Fruit fly (Drosophila melanogaster) whole organism, embryonic: Measurements from ENCODE around the gene Mon1.
A peak's percentile ranks its signal among the peaks of the same experiment; 100 is the strongest.

Experiments
- Asciz ChIP-seq: fragments of 200-800 bp; sonication (Bioruptor generic); optimal IDR thresholded peaks from 2 replicates; lab custom pipeline; 2017; ENCODE audit warnings: missing biosample characterization, mild to moderate bottlenecking, missing genetic modification characterization, missing genetic modification reagents
- B-H1 ChIP-seq: fragments of 200-800 bp; sonication (Bioruptor generic); IDR thresholded peaks from 3 replicates; pipeline ENCODE4 v1.3.6; 2022; ENCODE audit warnings: missing biosample characterization, missing genetic modification characterization
- BEAF-32 ChIP-seq: fragments of 200-800 bp; sonication (Bioruptor generic); optimal IDR thresholded peaks from 3 replicates; lab custom pipeline; 2017; ENCODE audit warnings: missing biosample characterization, missing genetic modification characterization, mild to moderate bottlenecking, moderate library complexity, missing genetic modification reagents
- CG10959 ChIP-seq: fragments of 200-800 bp; sonication (Bioruptor generic); IDR thresholded peaks from 2 replicates; pipeline ENCODE4 v1.3.6; 2022; ENCODE audit warnings: missing biosample characterization, missing genetic modification characterization
- CG12071 ChIP-seq: fragments of 200-800 bp; sonication (Bioruptor generic); optimal IDR thresholded peaks from 3 replicates; lab custom pipeline; 2018; ENCODE audit warnings: missing biosample characterization, mild to moderate bottlenecking, missing genetic modification characterization
- CG12104 ChIP-seq: fragments of 200-800 bp; sonication (Bioruptor generic); optimal IDR thresholded peaks from 3 replicates; lab custom pipeline; 2016; ENCODE audit warnings: missing biosample characterization, missing genetic modification characterization
- CG12391 ChIP-seq: fragments of 200-800 bp; sonication (Bioruptor generic); optimal IDR thresholded peaks from 3 replicates; lab custom pipeline; 2018; ENCODE audit warnings: missing biosample characterization, mild to moderate bottlenecking, missing genetic modification characterization, moderate library complexity
- CG13287 ChIP-seq: fragments of 200-800 bp; sonication (Bioruptor generic); IDR thresholded peaks from 2 replicates; pipeline ENCODE4 v1.3.6; 2022; ENCODE audit warnings: missing biosample characterization, missing genetic modification characterization; ENCODE audit not compliant: partially characterized antibody
- CG13775 ChIP-seq: fragments of 200-800 bp; sonication (Bioruptor generic); optimal IDR thresholded peaks from 3 replicates; lab custom pipeline; 2017; ENCODE audit warnings: missing biosample characterization, mild to moderate bottlenecking, missing genetic modification characterization
- CG14050 ChIP-seq: fragments of 200-800 bp; sonication (Bioruptor generic); IDR thresholded peaks from 3 replicates; pipeline ENCODE4 v1.3.6; 2022; ENCODE audit warnings: missing biosample characterization, missing genetic modification characterization
- CG14965 ChIP-seq: fragments of 200-800 bp; sonication (Bioruptor generic); optimal IDR thresholded peaks from 2 replicates; lab custom pipeline; 2016; ENCODE audit warnings: missing biosample characterization, missing genetic modification characterization, borderline replicate concordance
- CG15011 ChIP-seq: fragments of 200-800 bp; sonication (Bioruptor generic); optimal IDR thresholded peaks from 3 replicates; lab custom pipeline; 2018; ENCODE audit warnings: missing biosample characterization, mild to moderate bottlenecking, missing genetic modification characterization
- CG15514 ChIP-seq: fragments of 200-800 bp; sonication (Bioruptor generic); optimal IDR thresholded peaks from 3 replicates; lab custom pipeline; 2017; ENCODE audit warnings: missing biosample characterization, missing genetic modification characterization, mild to moderate bottlenecking, moderate library complexity, missing genetic modification reagents
- CG1603 ChIP-seq: fragments of 200-800 bp; sonication (Bioruptor generic); optimal IDR thresholded peaks from 2 replicates; lab custom pipeline; 2019; ENCODE audit warnings: missing biosample characterization, mild to moderate bottlenecking, missing genetic modification characterization, moderate library complexity
- CG17829 ChIP-seq: fragments of 200-800 bp; optimal IDR thresholded peaks from 2 replicates; lab custom pipeline; 2019; ENCODE audit warnings: missing biosample characterization, mild to moderate bottlenecking, missing genetic modification characterization, moderate library complexity
- CG2116 ChIP-seq: fragments of 200-800 bp; sonication (Bioruptor generic); optimal IDR thresholded peaks from 3 replicates; lab custom pipeline; 2018; ENCODE audit warnings: missing biosample characterization, mild to moderate bottlenecking, missing genetic modification characterization
- CG2120 ChIP-seq: fragments of 200-800 bp; sonication (Bioruptor generic); optimal IDR thresholded peaks from 3 replicates; lab custom pipeline; 2016; ENCODE audit warnings: missing biosample characterization, missing genetic modification characterization
- CG31224 ChIP-seq: fragments of 200-800 bp; sonication (Bioruptor generic); IDR thresholded peaks from 2 replicates; pipeline ENCODE4 v1.3.6; 2022; ENCODE audit warnings: missing biosample characterization, missing genetic modification characterization
- CG33557 ChIP-seq: fragments of 200-800 bp; sonication (Bioruptor generic); optimal IDR thresholded peaks from 2 replicates; lab custom pipeline; 2019; ENCODE audit warnings: missing biosample characterization, mild to moderate bottlenecking, missing genetic modification characterization, moderate library complexity
- CG34224 ChIP-seq: fragments of 200-800 bp; sonication (Bioruptor generic); IDR thresholded peaks from 3 replicates; pipeline ENCODE4 v1.3.6; 2022; ENCODE audit warnings: missing biosample characterization, missing genetic modification characterization; ENCODE audit not compliant: partially characterized antibody
- CG4707 ChIP-seq: fragments of 200-800 bp; sonication (Bioruptor generic); optimal IDR thresholded peaks from 2 replicates; lab custom pipeline; 2018; ENCODE audit warnings: missing biosample characterization, mild to moderate bottlenecking, missing genetic modification characterization, moderate library complexity
- CG6272 ChIP-seq: fragments of 200-800 bp; sonication (Bioruptor generic); IDR thresholded peaks from 2 replicates; pipeline ENCODE4 v1.3.6; 2022; ENCODE audit warnings: missing biosample characterization, missing genetic modification characterization
- CG7963 ChIP-seq: fragments of 200-800 bp; sonication (Bioruptor generic); IDR thresholded peaks from 3 replicates; pipeline ENCODE4 v1.3.6; 2022; ENCODE audit warnings: missing biosample characterization, missing genetic modification characterization; ENCODE audit not compliant: partially characterized antibody
- CG8290 ChIP-seq, 3 experiments: fragments of 200-800 bp; sonication (Bioruptor generic); optimal IDR thresholded peaks; 2 replicates each; lab custom pipeline; 2016 to 2019; ENCODE audit warnings: missing biosample characterization in 3 of 3, missing genetic modification characterization in 3 of 3, mild to moderate bottlenecking in 2 of 3, moderate library complexity in 1 of 3
- CG9797 ChIP-seq: fragments of 200-800 bp; sonication (Bioruptor generic); optimal IDR thresholded peaks from 3 replicates; lab custom pipeline; 2018; ENCODE audit warnings: missing biosample characterization, mild to moderate bottlenecking, missing genetic modification characterization
- Dfd ChIP-seq, 2 experiments: fragments of >200 bp; optimal IDR thresholded peaks; 2 replicates each; lab custom pipeline; 2017; ENCODE audit warnings: missing biosample characterization in 2 of 2, missing genetic modification characterization in 2 of 2
- Dref ChIP-seq: fragments of 200-800 bp; sonication (Bioruptor generic); IDR thresholded peaks from 2 replicates; pipeline ENCODE4 v1.3.6; 2022; ENCODE audit warnings: missing biosample characterization, missing genetic modification characterization
- E2f2 ChIP-seq: fragments of 200-800 bp; sonication (Bioruptor generic); IDR thresholded peaks from 2 replicates; pipeline ENCODE4 v1.3.6; 2022; ENCODE audit warnings: missing biosample characterization, missing genetic modification characterization
- Hey ChIP-seq: fragments of 200-800 bp; sonication (Bioruptor generic); optimal IDR thresholded peaks from 3 replicates; lab custom pipeline; 2018; ENCODE audit warnings: missing biosample characterization, mild to moderate bottlenecking, missing genetic modification characterization
- MTF-1 ChIP-seq: fragments of 200-800 bp; sonication (Bioruptor generic); optimal IDR thresholded peaks from 2 replicates; lab custom pipeline; 2018; ENCODE audit warnings: missing biosample characterization, mild to moderate bottlenecking, missing genetic modification characterization, borderline replicate concordance
- PHDP ChIP-seq: fragments of 200-800 bp; sonication (Bioruptor generic); optimal IDR thresholded peaks from 3 replicates; lab custom pipeline; 2018; ENCODE audit warnings: missing biosample characterization, mild to moderate bottlenecking, missing genetic modification characterization, moderate library complexity
- Pdp1 ChIP-seq, 2 experiments: fragments of 200-800 bp; sonication (Bioruptor generic); optimal IDR thresholded peaks; 3 replicates each; lab custom pipeline; 2016; ENCODE audit warnings: missing biosample characterization in 2 of 2, missing genetic modification characterization in 2 of 2, mild to moderate bottlenecking in 1 of 2, moderate library complexity in 1 of 2
- Tbp ChIP-seq: fragments of >200 bp; optimal IDR thresholded peaks from 2 replicates; lab custom pipeline; 2018; ENCODE audit warnings: missing biosample characterization, missing genetic modification characterization
- aop ChIP-seq: fragments of 200-800 bp; sonication (Bioruptor generic); IDR thresholded peaks from 2 replicates; pipeline ENCODE4 v1.3.6; 2022; ENCODE audit warnings: missing biosample characterization, missing genetic modification characterization
- bbx ChIP-seq: fragments of 200-800 bp; sonication (Bioruptor generic); IDR thresholded peaks from 2 replicates; pipeline ENCODE4 v1.3.6; 2022; ENCODE audit warnings: missing biosample characterization, missing genetic modification characterization; ENCODE audit not compliant: partially characterized antibody
- btn ChIP-seq: fragments of 200-800 bp; sonication (Bioruptor generic); optimal IDR thresholded peaks from 2 replicates; lab custom pipeline; 2016; ENCODE audit warnings: missing biosample characterization, missing genetic modification characterization
- cg ChIP-seq: fragments of 200-800 bp; sonication (Bioruptor generic); optimal IDR thresholded peaks from 3 replicates; lab custom pipeline; 2019; ENCODE audit warnings: missing biosample characterization, mild to moderate bottlenecking, missing genetic modification characterization, moderate library complexity
- chinmo ChIP-seq: fragments of 200-800 bp; sonication (Bioruptor generic); IDR thresholded peaks from 4 replicates; pipeline ENCODE4 v1.3.6; 2022; ENCODE audit warnings: missing biosample characterization, missing genetic modification characterization; ENCODE audit not compliant: partially characterized antibody
- crp ChIP-seq, 2 experiments: fragments of 200-800 bp; sonication (Bioruptor generic); optimal IDR thresholded peaks; 2 replicates in 1 of 2; 3 replicates in 1 of 2; lab custom pipeline; 2017; ENCODE audit warnings: missing biosample characterization in 2 of 2, missing genetic modification characterization in 2 of 2, mild to moderate bottlenecking in 1 of 2, moderate library complexity in 1 of 2
- grn ChIP-seq: fragments of 200-800 bp; sonication (Bioruptor generic); optimal IDR thresholded peaks from 3 replicates; lab custom pipeline; 2017; ENCODE audit warnings: missing biosample characterization, missing genetic modification characterization
- gsb-n ChIP-seq: fragments of 200-800 bp; sonication (Bioruptor generic); optimal IDR thresholded peaks from 3 replicates; lab custom pipeline; 2018; ENCODE audit warnings: missing biosample characterization, mild to moderate bottlenecking, missing genetic modification characterization
- hth ChIP-seq: fragments of >200 bp; optimal IDR thresholded peaks from 2 replicates; lab custom pipeline; 2017; ENCODE audit warnings: inconsistent platforms
- lab ChIP-seq: fragments of 200-800 bp; sonication (Bioruptor generic); optimal IDR thresholded peaks from 3 replicates; lab custom pipeline; 2017; ENCODE audit warnings: missing biosample characterization, missing genetic modification characterization, mild to moderate bottlenecking, moderate library complexity, missing genetic modification reagents
- lola ChIP-seq, 3 experiments: fragments of >200 bp in 2 of 3; fragments of 200-800 bp in 1 of 3; sonication (Bioruptor generic) in 1 of 3; optimal IDR thresholded peaks; 2 replicates each; lab custom pipeline; 2017 to 2019; ENCODE audit warnings: missing biosample characterization in 3 of 3, missing genetic modification characterization in 3 of 3, mild to moderate bottlenecking in 1 of 3, moderate library complexity in 1 of 3
- nmo ChIP-seq: fragments of 200-800 bp; sonication (Bioruptor generic); optimal IDR thresholded peaks from 2 replicates; lab custom pipeline; 2018; ENCODE audit warnings: missing biosample characterization, mild to moderate bottlenecking, missing genetic modification characterization, moderate library complexity
- pzg ChIP-seq: fragments of 200-800 bp; sonication (Bioruptor generic); optimal IDR thresholded peaks from 3 replicates; lab custom pipeline; 2018; ENCODE audit warnings: missing biosample characterization, mild to moderate bottlenecking, missing genetic modification characterization, moderate library complexity
- sug ChIP-seq: fragments of 200-800 bp; optimal IDR thresholded peaks from 2 replicates; lab custom pipeline; 2019; ENCODE audit warnings: missing biosample characterization, mild to moderate bottlenecking, missing genetic modification characterization, moderate library complexity
- tap ChIP-seq: fragments of 200-800 bp; optimal IDR thresholded peaks from 3 replicates; lab custom pipeline; 2019; ENCODE audit warnings: missing biosample characterization, mild to moderate bottlenecking, missing genetic modification characterization, moderate library complexity
- toy ChIP-seq: fragments of 200-800 bp; sonication (Bioruptor generic); IDR thresholded peaks from 2 replicates; pipeline ENCODE4 v1.3.6; 2022; ENCODE audit warnings: missing biosample characterization, missing genetic modification characterization

The Mon1 gene

DNA sequence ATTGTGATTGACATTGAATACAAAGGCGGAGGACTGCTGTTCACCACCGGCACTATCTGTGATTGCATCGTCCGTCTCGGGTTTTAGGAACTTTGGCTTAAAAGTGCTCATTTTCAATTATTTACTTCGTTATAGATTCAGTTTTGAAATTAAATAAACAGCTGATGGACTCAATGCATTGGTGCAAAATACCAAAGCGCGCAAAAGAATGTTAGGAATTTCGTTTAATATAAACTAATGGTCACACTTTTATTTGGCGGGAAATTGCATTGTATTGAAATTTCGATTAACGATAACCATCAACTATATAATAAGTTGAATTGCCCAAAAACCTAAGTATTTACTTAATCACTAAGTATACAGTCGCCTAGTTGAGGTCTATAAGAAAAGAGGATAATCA is 32.4 kb upstream of the Mon1 start, which contains the start of gene CG3225 (continued):
- TF ChIP-seq CG10959 (no peak), MTF-1 (no peak), CG14050 (GFP tag; lab: Robert Waterston, UW) (no peak), CG8290 (GFP tag; optimal IDR thresholded peaks at IDR 0.05; lab: Kevin White, UChicago) (no peak), CG8290 (tag; optimal IDR thresholded peaks at IDR 0.05; lab: Kevin White, UChicago) (peak in 1 of 2 experiments; percentile 18), E2f2 (GFP tag; lab: Robert Waterston, UW) (peak; percentile 97), toy (GFP tag; lab: Robert Waterston, UW) (no peak), CG1603 (tag; lab: Kevin White, UChicago) (peak; percentile 73), CG2116 (GFP tag; lab: Kevin White, UChicago) (peak; percentile 41), hth (no peak), chinmo (peak; percentile 66; the same call in 1 of the 4 replicates), crp (GFP tag; optimal IDR thresholded peaks at IDR 0.05; lab: Kevin White, UChicago) (peak; percentile 78 to 94), CG31224 (GFP tag; lab: Robert Waterston, UW) (no peak), Pdp1 (GFP tag; optimal IDR thresholded peaks at IDR 0.05; lab: Kevin White, UChicago) (peak in 1 of 2 experiments; percentile 36), tap (tag; lab: Kevin White, UChicago) (no peak), PHDP (no peak), Hey (tag; lab: Kevin White, UChicago) (no peak), CG6272 (GFP tag; lab: Robert Waterston, UW) (no peak), CG15514 (GFP tag; lab: Kevin White, UChicago) (peak; percentile 52), CG15011 (GFP tag; lab: Kevin White, UChicago) (no peak), nmo (GFP tag; lab: Kevin White, UChicago) (peak; percentile 8), sug (tag; lab: Kevin White, UChicago) (peak; percentile 4), grn (GFP tag; lab: Kevin White, UChicago) (no peak), BEAF-32 (peak; percentile 28), Dref (peak; percentile 66), CG4707 (no peak), pzg (GFP tag; lab: Kevin White, UChicago) (peak; percentile 89), CG17829 (peak; percentile 16), Tbp (no peak), CG12104 (no peak), CG9797 (GFP tag; lab: Kevin White, UChicago) (peak; percentile 82), CG7963 (GFP tag; lab: Robert Waterston, UW) (0 out of 3 replicates have a peak, but pooled peaks have one; percentile 43), gsb-n (tag; lab: Kevin White, UChicago) (no peak), CG13775 (GFP tag; lab: Kevin White, UChicago) (no peak), CG12391 (tag; lab: Kevin White, UChicago) (no peak), Asciz (GFP tag; lab: Kevin White, UChicago) (no peak), CG34224 (GFP tag; lab: Robert Waterston, UW) (peak; percentile 74; the same call in 2 of the 3 replicates), CG13287 (peak; percentile 75), Dfd (GFP tag; optimal IDR thresholded peaks at IDR 0.05; lab: Kevin White, UChicago) (no peak), CG12071 (no peak), bbx (peak; percentile 22; the same call in 1 of the 2 replicates), B-H1 (GFP tag; lab: Robert Waterston, UW) (no peak), aop (GFP tag; lab: Robert Waterston, UW) (no peak), CG2120 (no peak), CG33557 (GFP tag; lab: Kevin White, UChicago) (no peak), lola (GFP tag; optimal IDR thresholded peaks at IDR 0.05; lab: Kevin White, UChicago) (no peak), CG14965 (no peak), lab (GFP tag; lab: Kevin White, UChicago) (no peak), btn (no peak), cg (GFP tag; lab: Kevin White, UChicago) (no peak)
